Fruit fly (Drosophila melanogaster): ENCODE measurements around the gene Gr93d.

The Gr93d gene

dm6 chr3R:21834234-21835070 is 12.0 kb downstream of the Gr93d start:
- TF ChIP-seq toe (GFP tag; optimal IDR thresholded peaks at IDR 0.05) (no peak), Crg-1 (GFP tag; optimal IDR thresholded peaks at IDR 0.05) (no peak)

dm6 chr3R:21832203-21832602 is 14.3 kb downstream of the Gr93d start, which contains the start of gene Gr93a:
Gr93a (plus strand) TSS chr3R:21832503.
- no peak for TF ChIP-seq CG33017 (tag; optimal IDR thresholded peaks at IDR 0.05)
- TF ChIP-seq cnc (optimal IDR thresholded peaks at IDR 0.05), result no peak
- TF ChIP-seq CG14711 (tag; optimal IDR thresholded peaks at IDR 0.05), result no peak
- TF ChIP-seq bab1 (GFP tag; optimal IDR thresholded peaks at IDR 0.05), result no peak
- no peak for TF ChIP-seq Crg-1 (GFP tag; optimal IDR thresholded peaks at IDR 0.05)
- no peak for TF ChIP-seq ovo (GFP tag; optimal IDR thresholded peaks at IDR 0.05)
- TF ChIP-seq CG12768 (GFP tag; optimal IDR thresholded peaks at IDR 0.05), result no peak
- no peak for TF ChIP-seq CG5204 (GFP tag; optimal IDR thresholded peaks at IDR 0.05)
- TF ChIP-seq cic (GFP tag; optimal IDR thresholded peaks at IDR 0.05), result no peak
- no peak for TF ChIP-seq kay (GFP tag; ENCODE audit: borderline replicate concordance)
- TF ChIP-seq Clk (GFP tag; optimal IDR thresholded peaks at IDR 0.05), result no peak
- no peak for TF ChIP-seq pad (GFP tag; optimal IDR thresholded peaks at IDR 0.05)
- no peak for TF ChIP-seq Mnt (GFP tag; optimal IDR thresholded peaks at IDR 0.05)
- TF ChIP-seq Hr96 (GFP tag; optimal IDR thresholded peaks at IDR 0.05), result no peak
- TF ChIP-seq CG7045 (GFP tag; optimal IDR thresholded peaks at IDR 0.05), result no peak
- no peak for TF ChIP-seq tj (GFP tag; optimal IDR thresholded peaks at IDR 0.05)
- no peak for TF ChIP-seq CG11617 (GFP tag; optimal IDR thresholded peaks at IDR 0.05)
- TF ChIP-seq toe (GFP tag; optimal IDR thresholded peaks at IDR 0.05), result no peak

dm6 chr3R:21831040-21831439 is 15.4 kb downstream of the Gr93d start:
- TF ChIP-seq Hr96 (GFP tag; optimal IDR thresholded peaks at IDR 0.05), result no peak
- TF ChIP-seq Clk (GFP tag; optimal IDR thresholded peaks at IDR 0.05), result no peak
- TF ChIP-seq CG7101 (tag; optimal IDR thresholded peaks at IDR 0.05), result no peak

dm6 chr3R:21830303-21830707 is 16.2 kb downstream of the Gr93d start:
- TF ChIP-seq CG7101 (tag; optimal IDR thresholded peaks at IDR 0.05) (no peak), toe (GFP tag; optimal IDR thresholded peaks at IDR 0.05) (no peak), CG14711 (tag; optimal IDR thresholded peaks at IDR 0.05) (no peak), CG12768 (GFP tag; optimal IDR thresholded peaks at IDR 0.05) (no peak), Clk (GFP tag; optimal IDR thresholded peaks at IDR 0.05) (no peak), CG5204 (GFP tag; optimal IDR thresholded peaks at IDR 0.05) (no peak), ovo (GFP tag; optimal IDR thresholded peaks at IDR 0.05) (no peak), Crg-1 (GFP tag; optimal IDR thresholded peaks at IDR 0.05) (no peak), cic (GFP tag; optimal IDR thresholded peaks at IDR 0.05) (no peak), bab1 (GFP tag; optimal IDR thresholded peaks at IDR 0.05) (no peak), CG1620 (GFP tag; optimal IDR thresholded peaks at IDR 0.05) (no peak), kay (GFP tag; ENCODE audit: borderline replicate concordance) (no peak), pad (GFP tag; optimal IDR thresholded peaks at IDR 0.05) (no peak)

dm6 chr3R:21829487-21829957 is 16.9 kb downstream of the Gr93d start:
- peak; percentile 67 for TF ChIP-seq tj (GFP tag; optimal IDR thresholded peaks at IDR 0.05)
- no peak for TF ChIP-seq bab1 (GFP tag; optimal IDR thresholded peaks at IDR 0.05)
- no peak for TF ChIP-seq cnc (optimal IDR thresholded peaks at IDR 0.05)
- TF ChIP-seq pad (GFP tag; optimal IDR thresholded peaks at IDR 0.05), result peak; percentile 47

dm6 chr3R:21828785-21829486 is 17.5 kb downstream of the Gr93d start:
- TF ChIP-seq ovo (GFP tag; optimal IDR thresholded peaks at IDR 0.05), result no peak
- no peak for TF ChIP-seq CG11617 (GFP tag; optimal IDR thresholded peaks at IDR 0.05)
- no peak for TF ChIP-seq Mnt (GFP tag; optimal IDR thresholded peaks at IDR 0.05)
- no peak for TF ChIP-seq cnc (optimal IDR thresholded peaks at IDR 0.05)

dm6 chr3R:21828040-21828526 is 18.4 kb downstream of the Gr93d start:
- TF ChIP-seq Clk (GFP tag; optimal IDR thresholded peaks at IDR 0.05), result no peak
- no peak for TF ChIP-seq CG7045 (GFP tag; optimal IDR thresholded peaks at IDR 0.05)
- TF ChIP-seq kay (GFP tag; ENCODE audit: borderline replicate concordance), result no peak
- no peak for TF ChIP-seq Crg-1 (GFP tag; optimal IDR thresholded peaks at IDR 0.05)
- TF ChIP-seq Mnt (GFP tag; optimal IDR thresholded peaks at IDR 0.05), result no peak
- TF ChIP-seq CG11617 (GFP tag; optimal IDR thresholded peaks at IDR 0.05), result no peak
- no peak for TF ChIP-seq cnc (optimal IDR thresholded peaks at IDR 0.05)
- TF ChIP-seq ovo (GFP tag; optimal IDR thresholded peaks at IDR 0.05), result no peak
- TF ChIP-seq CG14711 (tag; optimal IDR thresholded peaks at IDR 0.05), result no peak
- TF ChIP-seq Hr96 (GFP tag; optimal IDR thresholded peaks at IDR 0.05), result no peak
- no peak for TF ChIP-seq tj (GFP tag; optimal IDR thresholded peaks at IDR 0.05)
- TF ChIP-seq CG7101 (tag; optimal IDR thresholded peaks at IDR 0.05), result no peak
- no peak for TF ChIP-seq CG1620 (GFP tag; optimal IDR thresholded peaks at IDR 0.05)
- TF ChIP-seq CG12768 (GFP tag; optimal IDR thresholded peaks at IDR 0.05), result no peak
- no peak for TF ChIP-seq pad (GFP tag; optimal IDR thresholded peaks at IDR 0.05)
- TF ChIP-seq cic (GFP tag; optimal IDR thresholded peaks at IDR 0.05), result no peak

All from whole organism, adult.